Fruit fly (Drosophila melanogaster): ENCODE results near the gene CG12106.

The CG12106 gene

dm6 chrX:9214576-9214975 lies 20.9 kb downstream of the CG12106 start, which contains the start of gene Obp8a:
Obp8a (plus strand) TSS chrX:9214876.
- no peak for TF ChIP-seq ttk (optimal IDR thresholded peaks at IDR 0.05)
- TF ChIP-seq h (optimal IDR thresholded peaks at IDR 0.05) = no peak
- TF ChIP-seq insv (optimal IDR thresholded peaks at IDR 0.05) = no peak
- TF ChIP-seq Myc (optimal IDR thresholded peaks at IDR 0.05) = no peak
- TF ChIP-seq Sin3A (optimal IDR thresholded peaks at IDR 0.05) = no peak
- no peak for TF ChIP-seq psq (optimal IDR thresholded peaks at IDR 0.05)

dm6 chrX:9215485-9215884 lies 21.8 kb downstream of the CG12106 start, which contains the start of gene CG15368:
CG15368 (plus strand) TSS chrX:9215785.
- TF ChIP-seq ttk (optimal IDR thresholded peaks at IDR 0.05) (no peak), insv (optimal IDR thresholded peaks at IDR 0.05) (no peak), Myc (optimal IDR thresholded peaks at IDR 0.05) (no peak)

dm6 chrX:9216572-9216971 lies 22.9 kb downstream of the CG12106 start, which contains the start of gene CG15369:
CG15369 (plus strand) TSS chrX:9216872.
- TF ChIP-seq ttk (optimal IDR thresholded peaks at IDR 0.05) (no peak), h (optimal IDR thresholded peaks at IDR 0.05) (no peak), psq (optimal IDR thresholded peaks at IDR 0.05) (no peak), insv (optimal IDR thresholded peaks at IDR 0.05) (no peak), Sin3A (optimal IDR thresholded peaks at IDR 0.05) (no peak), Myc (optimal IDR thresholded peaks at IDR 0.05) (no peak)

dm6 chrX:9220434-9220833 lies 26.7 kb downstream of the CG12106 start:
- TF ChIP-seq psq (optimal IDR thresholded peaks at IDR 0.05) = no peak
- TF ChIP-seq Sin3A (optimal IDR thresholded peaks at IDR 0.05) = no peak
- TF ChIP-seq insv (optimal IDR thresholded peaks at IDR 0.05) = no peak
- TF ChIP-seq h (optimal IDR thresholded peaks at IDR 0.05) = no peak
- TF ChIP-seq ttk (optimal IDR thresholded peaks at IDR 0.05) = no peak
- no peak for TF ChIP-seq Myc (optimal IDR thresholded peaks at IDR 0.05)

- TF ChIP-seq h (optimal IDR thresholded peaks at IDR 0.05) (no peak), Sin3A (optimal IDR thresholded peaks at IDR 0.05) (no peak), ttk (optimal IDR thresholded peaks at IDR 0.05) (no peak)
These were observed 29.5 kb downstream of the CG12106 start, which contains the start of gene t for dm6 chrX:9223182-9223581. t (minus strand) TSS chrX:9223257.

- no peak for TF ChIP-seq Myc (optimal IDR thresholded peaks at IDR 0.05)
- TF ChIP-seq Sin3A (optimal IDR thresholded peaks at IDR 0.05) = no peak
- no peak for TF ChIP-seq psq (optimal IDR thresholded peaks at IDR 0.05)
- TF ChIP-seq h (optimal IDR thresholded peaks at IDR 0.05) = no peak
- TF ChIP-seq ttk (optimal IDR thresholded peaks at IDR 0.05) = no peak
- TF ChIP-seq insv (optimal IDR thresholded peaks at IDR 0.05) = no peak
These were observed 30.7 kb downstream of the CG12106 start for dm6 chrX:9224423-9224822.

- TF ChIP-seq h (optimal IDR thresholded peaks at IDR 0.05) (no peak), Sin3A (optimal IDR thresholded peaks at IDR 0.05) (no peak), Myc (optimal IDR thresholded peaks at IDR 0.05) (no peak), psq (optimal IDR thresholded peaks at IDR 0.05) (no peak), ttk (optimal IDR thresholded peaks at IDR 0.05) (no peak), insv (optimal IDR thresholded peaks at IDR 0.05) (no peak)
These were observed 31.4 kb downstream of the CG12106 start, which contains the start of gene CG15370 for dm6 chrX:9225137-9225536. CG15370 (plus strand) TSS chrX:9225437.

dm6 chrX:9226837-9227236 lies 33.1 kb downstream of the CG12106 start, which contains the start of gene Gr8a:
Gr8a (plus strand) TSS chrX:9227137.
- TF ChIP-seq psq (optimal IDR thresholded peaks at IDR 0.05) (no peak), ttk (optimal IDR thresholded peaks at IDR 0.05) (no peak), Sin3A (optimal IDR thresholded peaks at IDR 0.05) (no peak), insv (optimal IDR thresholded peaks at IDR 0.05) (no peak), Myc (optimal IDR thresholded peaks at IDR 0.05) (no peak), h (optimal IDR thresholded peaks at IDR 0.05) (no peak)

dm6 chrX:9232199-9232598 lies 38.5 kb downstream of the CG12106 start, which contains the start of gene CG12121:
CG12121 (minus strand) TSS chrX:9232378.
- TF ChIP-seq psq (optimal IDR thresholded peaks at IDR 0.05) = no peak
- TF ChIP-seq insv (optimal IDR thresholded peaks at IDR 0.05) = no peak
- no peak for TF ChIP-seq ttk (optimal IDR thresholded peaks at IDR 0.05)
- no peak for TF ChIP-seq h (optimal IDR thresholded peaks at IDR 0.05)
- no peak for TF ChIP-seq Sin3A (optimal IDR thresholded peaks at IDR 0.05)

dm6 chrX:9236485-9236884 lies 42.8 kb downstream of the CG12106 start, which contains the start of gene Ir8a:
Ir8a (minus strand) TSS chrX:9236585.
- TF ChIP-seq Sin3A (optimal IDR thresholded peaks at IDR 0.05) (no peak), insv (optimal IDR thresholded peaks at IDR 0.05) (no peak), Myc (optimal IDR thresholded peaks at IDR 0.05) (no peak), psq (optimal IDR thresholded peaks at IDR 0.05) (no peak), h (optimal IDR thresholded peaks at IDR 0.05) (no peak), ttk (optimal IDR thresholded peaks at IDR 0.05) (no peak)

dm6 chrX:9243417-9243884 lies 49.8 kb downstream of the CG12106 start, which contains the start of the genes mxc and Larp7:
mxc (minus strand) TSS chrX:9243467.
Larp7 (plus strand) TSS chrX:9243817.
- TF ChIP-seq psq (optimal IDR thresholded peaks at IDR 0.05) = no peak
- TF ChIP-seq Sin3A (optimal IDR thresholded peaks at IDR 0.05) = no peak
- no peak for TF ChIP-seq Myc (optimal IDR thresholded peaks at IDR 0.05)
- TF ChIP-seq insv (optimal IDR thresholded peaks at IDR 0.05) = no peak
- no peak for TF ChIP-seq h (optimal IDR thresholded peaks at IDR 0.05)
- TF ChIP-seq ttk (optimal IDR thresholded peaks at IDR 0.05) = no peak
